Fruit fly (Drosophila melanogaster) whole organism, embryonic: ENCODE results near the gene CG43251.
A peak's percentile ranks its signal among the peaks of the same experiment; 100 is the strongest.

Experiments used
- ATbp ChIP-seq: fragments of 200-800 bp; sonication (Bioruptor generic); optimal IDR thresholded peaks from 2 replicates; lab custom pipeline; 2017; ENCODE audit warnings: missing biosample characterization, mild to moderate bottlenecking, missing genetic modification characterization, missing genetic modification reagents
- Adf1 ChIP-seq: fragments of 200-800 bp; sonication (Bioruptor generic); IDR thresholded peaks from 2 replicates; pipeline ENCODE4 v1.3.6; 2022; ENCODE audit warnings: missing biosample characterization, missing genetic modification characterization
- Aef1 ChIP-seq: fragments of 200-800 bp; sonication (Bioruptor generic); IDR thresholded peaks from 3 replicates; pipeline ENCODE4 v1.3.6; 2022; ENCODE audit warnings: missing biosample characterization, missing genetic modification characterization
- BEAF-32 ChIP-seq: fragments of 200-800 bp; sonication (Bioruptor generic); optimal IDR thresholded peaks from 3 replicates; lab custom pipeline; 2017; ENCODE audit warnings: missing biosample characterization, missing genetic modification characterization, mild to moderate bottlenecking, moderate library complexity, missing genetic modification reagents
- CG11696 ChIP-seq: fragments of 200-800 bp; sonication (Bioruptor generic); IDR thresholded peaks from 2 replicates; pipeline ENCODE4 v1.3.6; 2022; ENCODE audit warnings: missing biosample characterization, missing genetic modification characterization
- CG12155 ChIP-seq: fragments of 200-800 bp; sonication (Bioruptor generic); optimal IDR thresholded peaks from 3 replicates; lab custom pipeline; 2016; ENCODE audit warnings: missing biosample characterization, missing genetic modification characterization
- CG1233 ChIP-seq: fragments of 200-800 bp; sonication (Bioruptor generic); optimal IDR thresholded peaks from 4 replicates; lab custom pipeline; 2018; ENCODE audit warnings: missing biosample characterization, mild to moderate bottlenecking, missing genetic modification characterization
- CG16863 ChIP-seq: fragments of 200-800 bp; sonication (Bioruptor generic); optimal IDR thresholded peaks from 3 replicates; lab custom pipeline; 2016; ENCODE audit warnings: missing biosample characterization, missing genetic modification characterization
- CG17829 ChIP-seq: fragments of 200-800 bp; optimal IDR thresholded peaks from 2 replicates; lab custom pipeline; 2019; ENCODE audit warnings: missing biosample characterization, mild to moderate bottlenecking, missing genetic modification characterization, moderate library complexity
- CG17912 ChIP-seq: fragments of 200-800 bp; sonication (Bioruptor generic); optimal IDR thresholded peaks from 2 replicates; lab custom pipeline; 2018; ENCODE audit warnings: missing biosample characterization, mild to moderate bottlenecking, missing genetic modification characterization
- CG2202 ChIP-seq: fragments of 200-800 bp; sonication (Bioruptor generic); optimal IDR thresholded peaks from 2 replicates; lab custom pipeline; 2018; ENCODE audit warnings: missing biosample characterization, mild to moderate bottlenecking, missing genetic modification characterization
- CG31388 ChIP-seq: fragments of 200-800 bp; sonication (Bioruptor generic); optimal IDR thresholded peaks from 2 replicates; lab custom pipeline; 2016; ENCODE audit warnings: missing biosample characterization, missing genetic modification characterization
- CG32772 ChIP-seq: fragments of 200-800 bp; sonication (Bioruptor generic); IDR thresholded peaks from 2 replicates; pipeline ENCODE4 v1.3.6; 2022; ENCODE audit warnings: missing biosample characterization, missing genetic modification characterization
- CG5180 ChIP-seq: fragments of 200-800 bp; sonication (Bioruptor generic); optimal IDR thresholded peaks from 3 replicates; lab custom pipeline; 2017; ENCODE audit warnings: missing biosample characterization, missing genetic modification characterization, mild to moderate bottlenecking, moderate library complexity, missing genetic modification reagents
- CG5245 ChIP-seq: fragments of 200-800 bp; sonication (Bioruptor generic); optimal IDR thresholded peaks from 3 replicates; lab custom pipeline; 2016; ENCODE audit warnings: missing biosample characterization, missing genetic modification characterization
- CG6683 ChIP-seq: fragments of 200-800 bp; sonication (Bioruptor generic); optimal IDR thresholded peaks from 2 replicates; lab custom pipeline; 2017; ENCODE audit warnings: missing biosample characterization, mild to moderate bottlenecking, missing genetic modification characterization, missing genetic modification reagents
- CG8089 ChIP-seq: fragments of 200-800 bp; sonication (Bioruptor generic); optimal IDR thresholded peaks from 3 replicates; lab custom pipeline; 2016; ENCODE audit warnings: missing biosample characterization, missing genetic modification characterization
- CrebB ChIP-seq: fragments of 200-800 bp; sonication (Bioruptor generic); optimal IDR thresholded peaks from 3 replicates; lab custom pipeline; 2018; ENCODE audit warnings: missing biosample characterization, mild to moderate bottlenecking, missing genetic modification characterization
- Drgx ChIP-seq: fragments of 200-800 bp; sonication (Bioruptor generic); IDR thresholded peaks from 2 replicates; pipeline ENCODE4 v1.3.6; 2022; ENCODE audit warnings: missing biosample characterization, missing genetic modification characterization
- H15 ChIP-seq: fragments of 200-800 bp; sonication (Bioruptor generic); IDR thresholded peaks from 3 replicates; pipeline ENCODE4 v1.3.6; 2022; ENCODE audit warnings: missing biosample characterization, missing genetic modification characterization
- HHEX ChIP-seq: fragments of 200-800 bp; sonication (Bioruptor generic); optimal IDR thresholded peaks from 3 replicates; lab custom pipeline; 2017; ENCODE audit warnings: missing biosample characterization, mild to moderate bottlenecking, missing genetic modification characterization, missing genetic modification reagents
- HLH54F ChIP-seq: fragments of 200-800 bp; sonication (Bioruptor generic); optimal IDR thresholded peaks from 3 replicates; lab custom pipeline; 2016; ENCODE audit warnings: missing biosample characterization, missing genetic modification characterization
- Hand ChIP-seq: fragments of 200-800 bp; sonication (Bioruptor generic); optimal IDR thresholded peaks from 2 replicates; lab custom pipeline; 2017; ENCODE audit warnings: mild to moderate bottlenecking, missing biosample characterization, missing genetic modification reagents, missing genetic modification characterization
- Hey ChIP-seq: fragments of 200-800 bp; sonication (Bioruptor generic); optimal IDR thresholded peaks from 3 replicates; lab custom pipeline; 2018; ENCODE audit warnings: missing biosample characterization, mild to moderate bottlenecking, missing genetic modification characterization
- Hr51 ChIP-seq, 2 experiments: fragments of 200-800 bp; sonication (Bioruptor generic); optimal IDR thresholded peaks; 2 replicates in 1 of 2; 3 replicates in 1 of 2; lab custom pipeline; 2016 to 2018; ENCODE audit warnings: missing biosample characterization in 2 of 2, missing genetic modification characterization in 2 of 2, mild to moderate bottlenecking in 1 of 2, moderate library complexity in 1 of 2
- Hsf ChIP-seq: fragments of 200-800 bp; sonication (Bioruptor generic); optimal IDR thresholded peaks from 3 replicates; lab custom pipeline; 2016; ENCODE audit warnings: missing biosample characterization, missing genetic modification characterization
- Lhr ChIP-seq: fragments of 200-800 bp; sonication (Bioruptor generic); optimal IDR thresholded peaks from 3 replicates; lab custom pipeline; 2017; ENCODE audit warnings: mild to moderate bottlenecking, missing biosample characterization, missing genetic modification reagents, missing genetic modification characterization
- Max ChIP-seq: fragments of 200-800 bp; sonication (Bioruptor generic); optimal IDR thresholded peaks from 2 replicates; lab custom pipeline; 2016; ENCODE audit warnings: missing biosample characterization, mild to moderate bottlenecking, missing genetic modification characterization
- NfI ChIP-seq: fragments of 200-800 bp; sonication (Bioruptor generic); optimal IDR thresholded peaks from 3 replicates; lab custom pipeline; 2018; ENCODE audit warnings: missing biosample characterization, mild to moderate bottlenecking, missing genetic modification characterization, moderate library complexity
- Opbp ChIP-seq: fragments of 200-800 bp; sonication (Bioruptor generic); IDR thresholded peaks from 3 replicates; pipeline ENCODE4 v1.3.6; 2022; ENCODE audit warnings: missing biosample characterization, missing genetic modification characterization; ENCODE audit not compliant: partially characterized antibody
- Sox102F ChIP-seq: fragments of 200-800 bp; sonication (Bioruptor generic); optimal IDR thresholded peaks from 2 replicates; lab custom pipeline; 2018; ENCODE audit warnings: missing biosample characterization, mild to moderate bottlenecking, missing genetic modification characterization, moderate library complexity
- Sry-β ChIP-seq: fragments of 200-800 bp; sonication (Bioruptor generic); optimal IDR thresholded peaks from 2 replicates; lab custom pipeline; 2018; ENCODE audit warnings: missing biosample characterization, mild to moderate bottlenecking, missing genetic modification characterization, moderate library complexity
- Taf1 ChIP-seq: fragments of 200-800 bp; sonication (Bioruptor generic); IDR thresholded peaks from 2 replicates; pipeline ENCODE4 v1.3.6; 2022; ENCODE audit warnings: missing biosample characterization, missing genetic modification characterization
- Tbp ChIP-seq: fragments of >200 bp; optimal IDR thresholded peaks from 2 replicates; lab custom pipeline; 2018; ENCODE audit warnings: missing biosample characterization, missing genetic modification characterization
- bbx ChIP-seq: fragments of 200-800 bp; sonication (Bioruptor generic); IDR thresholded peaks from 2 replicates; pipeline ENCODE4 v1.3.6; 2022; ENCODE audit warnings: missing biosample characterization, missing genetic modification characterization; ENCODE audit not compliant: partially characterized antibody
- br ChIP-seq: fragments of >200 bp; optimal IDR thresholded peaks from 2 replicates; lab custom pipeline; 2017
- chm ChIP-seq: fragments of 200-800 bp; sonication (Bioruptor generic); IDR thresholded peaks from 2 replicates; pipeline ENCODE4 v1.3.6; 2022; ENCODE audit warnings: missing biosample characterization, missing genetic modification characterization
- dysf ChIP-seq: fragments of 200-800 bp; sonication (Bioruptor generic); IDR thresholded peaks from 3 replicates; pipeline ENCODE4 v1.3.6; 2022; ENCODE audit warnings: missing biosample characterization, missing genetic modification characterization
- ems ChIP-seq: fragments of 200-800 bp; sonication (Bioruptor generic); optimal IDR thresholded peaks from 3 replicates; lab custom pipeline; 2016; ENCODE audit warnings: missing biosample characterization, missing genetic modification characterization
- fd102C ChIP-seq: fragments of 200-800 bp; sonication (Bioruptor generic); optimal IDR thresholded peaks from 2 replicates; lab custom pipeline; 2018; ENCODE audit warnings: missing biosample characterization, mild to moderate bottlenecking, missing genetic modification characterization, moderate library complexity
- kah ChIP-seq: fragments of 200-800 bp; sonication (Bioruptor generic); optimal IDR thresholded peaks from 2 replicates; lab custom pipeline; 2018; ENCODE audit warnings: missing biosample characterization, mild to moderate bottlenecking, missing genetic modification characterization
- lmd ChIP-seq: fragments of 200-800 bp; sonication (Bioruptor generic); IDR thresholded peaks from 2 replicates; pipeline ENCODE4 v1.3.6; 2022; ENCODE audit warnings: missing biosample characterization, missing genetic modification characterization
- mam ChIP-seq: fragments of 200-800 bp; sonication (Bioruptor generic); optimal IDR thresholded peaks from 3 replicates; lab custom pipeline; 2016; ENCODE audit warnings: missing biosample characterization, missing genetic modification characterization
- nom ChIP-seq: fragments of 200-800 bp; sonication (Bioruptor generic); optimal IDR thresholded peaks from 2 replicates; lab custom pipeline; 2017; ENCODE audit warnings: missing biosample characterization, missing genetic modification characterization, mild to moderate bottlenecking, moderate library complexity, missing genetic modification reagents
- sens ChIP-seq: fragments of 200-800 bp; sonication (Bioruptor generic); peaks from one replicate; lab custom pipeline; 2016; ENCODE audit warnings: missing biosample characterization, missing genetic modification characterization
- stc ChIP-seq: fragments of 200-800 bp; sonication (Bioruptor generic); IDR thresholded peaks from 2 replicates; pipeline ENCODE4 v1.3.6; 2022; ENCODE audit warnings: missing biosample characterization, missing genetic modification characterization
- tio ChIP-seq: fragments of 200-800 bp; sonication (Bioruptor generic); optimal IDR thresholded peaks from 2 replicates; lab custom pipeline; 2017; ENCODE audit warnings: missing biosample characterization, missing genetic modification characterization, inconsistent platforms
- unpg ChIP-seq: fragments of 200-800 bp; sonication (Bioruptor generic); optimal IDR thresholded peaks from 3 replicates; lab custom pipeline; 2018; ENCODE audit warnings: missing biosample characterization, mild to moderate bottlenecking, missing genetic modification characterization, moderate library complexity
- usp ChIP-seq: fragments of >200 bp; optimal IDR thresholded peaks from 2 replicates; lab custom pipeline; 2017; ENCODE audit warnings: missing biosample characterization, missing genetic modification characterization

The CG43251 gene

DNA sequence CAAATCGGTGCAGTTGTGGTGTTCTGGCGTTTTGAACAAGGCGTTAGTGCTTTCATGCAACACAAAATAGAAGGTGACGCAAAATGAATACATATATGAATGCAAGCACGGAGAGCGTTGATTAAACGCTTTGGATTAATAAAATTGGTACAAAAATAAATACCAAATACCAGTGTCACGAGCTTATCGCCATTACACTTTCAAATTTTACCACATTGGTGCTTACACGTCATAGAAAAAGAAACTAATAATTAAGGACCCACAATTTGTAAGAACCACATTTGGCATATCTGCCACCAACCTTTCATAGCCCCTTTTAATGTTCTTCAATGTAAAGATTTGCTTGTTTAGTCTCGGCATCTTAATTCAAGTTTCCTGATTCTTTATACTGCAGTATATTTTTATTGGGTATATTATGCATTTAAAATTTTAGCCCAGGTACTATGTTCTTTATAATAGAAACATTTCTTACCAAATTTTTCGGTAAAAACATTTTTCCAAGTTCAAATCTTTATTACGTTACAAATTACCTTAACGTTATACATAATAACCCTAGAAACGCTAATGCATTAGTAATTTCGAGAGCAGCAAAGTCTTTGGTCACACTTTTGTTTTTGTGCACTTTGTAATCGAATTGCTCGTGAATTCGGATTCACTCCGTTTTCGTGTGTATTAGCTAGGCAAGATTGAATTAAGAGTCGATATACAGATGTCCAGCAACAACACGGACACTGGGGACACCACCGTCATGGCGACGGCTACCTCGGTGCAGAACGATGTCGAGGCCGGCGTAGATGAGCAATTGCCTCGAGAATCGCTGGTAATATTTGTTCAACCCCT lies 19.8 kb downstream of the CG43251 start, which contains the start of the genes Pex16 and Pex14 (continued):
- TF ChIP-seq lmd (GFP tag; lab: Robert Waterston, UW) = peak; percentile 80
- peak; percentile 62 for TF ChIP-seq unpg (GFP tag; lab: Kevin White, UChicago)
- peak; percentile 82 for TF ChIP-seq Hsf
- TF ChIP-seq HHEX = peak; percentile 31
- TF ChIP-seq CG6683 (GFP tag; lab: Kevin White, UChicago) = no peak
- TF ChIP-seq Hand = no peak
- no peak for TF ChIP-seq CG31388 (GFP tag; lab: Kevin White, UChicago)
- peak; percentile 28 for TF ChIP-seq Lhr (GFP tag; lab: Kevin White, UChicago)
- TF ChIP-seq chm (GFP tag; lab: Robert Waterston, UW) = peak; percentile 62
- TF ChIP-seq mam = peak; percentile 87
- TF ChIP-seq usp (GFP tag; lab: Kevin White, UChicago) = no peak
- TF ChIP-seq Adf1 (GFP tag; lab: Robert Waterston, UW) = 0 out of 2 replicates have a peak, but pooled peaks have one; percentile 8
- TF ChIP-seq kah = no peak
- TF ChIP-seq Taf1 (GFP tag; lab: Robert Waterston, UW) = peak; percentile 19; the same call in 1 of the 2 replicates
- TF ChIP-seq CG8089 = peak; percentile 81
- TF ChIP-seq Hr51 (GFP tag; optimal IDR thresholded peaks at IDR 0.05; lab: Kevin White, UChicago) = peak in 1 of 2 experiments; percentile 70
- peak; percentile 76 for TF ChIP-seq CG16863
- TF ChIP-seq fd102C (GFP tag; lab: Kevin White, UChicago) = no peak
- TF ChIP-seq CG12155 = peak; percentile 74
- TF ChIP-seq CG5180 (GFP tag; lab: Kevin White, UChicago) = no peak
- no peak for TF ChIP-seq nom
- TF ChIP-seq Drgx = peak; percentile 57
- TF ChIP-seq CG17829 (tag; lab: Kevin White, UChicago) = peak; percentile 64
- TF ChIP-seq stc (GFP tag; lab: Robert Waterston, UW) = no peak
- TF ChIP-seq CG11696 (GFP tag; lab: Robert Waterston, UW) = peak; percentile 48; the same call in 1 of the 2 replicates
- peak; percentile 78 for TF ChIP-seq dysf
- TF ChIP-seq ems = peak; percentile 42
- peak; percentile 10 for TF ChIP-seq Sry-β (GFP tag; lab: Kevin White, UChicago)
- no peak for TF ChIP-seq Tbp (GFP tag; lab: Kevin White, UChicago)
- peak; percentile 67 for TF ChIP-seq Aef1 (GFP tag; lab: Robert Waterston, UW)
- TF ChIP-seq bbx (GFP tag; lab: Robert Waterston, UW) = no peak
- no peak for TF ChIP-seq Hey (tag; lab: Kevin White, UChicago)
- no peak for TF ChIP-seq br (lab: Kevin White, UChicago)
- peak; percentile 57 for TF ChIP-seq CG1233 (GFP tag; lab: Kevin White, UChicago)
- TF ChIP-seq Opbp (GFP tag; lab: Robert Waterston, UW) = no peak
- no peak for TF ChIP-seq CG2202 (tag; lab: Kevin White, UChicago)
- peak; percentile 65 for TF ChIP-seq CG32772 (GFP tag; lab: Robert Waterston, UW)
- TF ChIP-seq Sox102F (GFP tag; lab: Kevin White, UChicago) = no peak
- peak; percentile 77 for TF ChIP-seq HLH54F (GFP tag; lab: Kevin White, UChicago)
- TF ChIP-seq Max (GFP tag; lab: Kevin White, UChicago) = peak; percentile 53
- TF ChIP-seq tio (GFP tag; lab: Kevin White, UChicago) = no peak
- TF ChIP-seq ATbp (GFP tag; lab: Kevin White, UChicago) = no peak
- peak; percentile 37 for TF ChIP-seq BEAF-32 (GFP tag; lab: Kevin White, UChicago)
- TF ChIP-seq CrebB (tag; lab: Kevin White, UChicago) = no peak
- peak; percentile 69 for TF ChIP-seq NfI (GFP tag; lab: Kevin White, UChicago)
- 0 out of 3 replicates have a peak, but pooled peaks have one; percentile 52 for TF ChIP-seq H15 (GFP tag; lab: Robert Waterston, UW)
- peak; percentile 47 for TF ChIP-seq CG5245
- TF ChIP-seq sens (GFP tag; lab: Kevin White, UChicago) = peak; percentile 96
- peak; percentile 25 for TF ChIP-seq CG17912 (GFP tag; lab: Kevin White, UChicago)
